Worm (Caenorhabditis elegans) whole organism, late embryonic: ENCODE results near the gene Y45F10B.12.
"Not testable (repeated sequence)": the region's sequence is repeated elsewhere in the genome, so short reads cannot be mapped to it uniquely, and the experiment has no call there.

ENCODE experiments used
- C08G9.2 ChIP-seq: sonication (generic microtip); optimal IDR thresholded peaks from 2 replicates; lab custom pipeline; 2016; ENCODE audit warnings: mild to moderate bottlenecking, missing genetic modification characterization, moderate library complexity, missing compliant biosample characterization
- F13H6.1 ChIP-seq: sonication (generic microtip); optimal IDR thresholded peaks from 2 replicates; lab custom pipeline; 2016; ENCODE audit warnings: missing genetic modification characterization, missing compliant biosample characterization
- K02D7.2 ChIP-seq: sonication (generic microtip); optimal IDR thresholded peaks from 2 replicates; lab custom pipeline; 2017; ENCODE audit warnings: mild to moderate bottlenecking, missing genetic modification characterization, missing compliant biosample characterization
- K09A11.1 ChIP-seq: sonication (generic microtip); optimal IDR thresholded peaks from 2 replicates; lab custom pipeline; 2017; ENCODE audit warnings: antibody characterized with exemption, mild to moderate bottlenecking, missing genetic modification characterization, missing compliant biosample characterization; ENCODE audit not compliant: insufficient read depth
- T23F11.4 ChIP-seq: fragments of 200-800 bp; sonication (Bioruptor generic); optimal IDR thresholded peaks from 2 replicates; lab custom pipeline; 2018; ENCODE audit warnings: mild to moderate bottlenecking, missing genetic modification characterization, missing compliant biosample characterization
- ahr-1 ChIP-seq: sonication (generic microtip); optimal IDR thresholded peaks from 2 replicates; lab custom pipeline; 2016; ENCODE audit warnings: missing genetic modification characterization, missing compliant biosample characterization
- ama-1 ChIP-seq: fragments of 150-350 bp; optimal IDR thresholded peaks from 2 replicates; lab custom pipeline; 2014
- ceh-14 ChIP-seq: sonication (generic microtip); optimal IDR thresholded peaks from 2 replicates; lab custom pipeline; 2016; ENCODE audit warnings: missing genotype, missing genetic modification characterization, missing compliant biosample characterization
- ceh-18 ChIP-seq: sonication (generic microtip); optimal IDR thresholded peaks from 2 replicates; lab custom pipeline; 2016; ENCODE audit warnings: missing genetic modification characterization, missing compliant biosample characterization
- ceh-30 ChIP-seq: fragments of 150-350 bp; optimal IDR thresholded peaks from 2 replicates; lab custom pipeline; 2014; ENCODE audit warnings: missing biosample characterization, missing genetic modification characterization
- ceh-31 ChIP-seq: sonication (generic microtip); optimal IDR thresholded peaks from 2 replicates; lab custom pipeline; 2016; ENCODE audit warnings: missing genetic modification characterization, missing compliant biosample characterization
- ceh-34 ChIP-seq: sonication (generic microtip); optimal IDR thresholded peaks from 2 replicates; lab custom pipeline; 2016; ENCODE audit warnings: mild to moderate bottlenecking, missing genetic modification characterization, missing compliant biosample characterization
- ceh-48 ChIP-seq: sonication (generic microtip); optimal IDR thresholded peaks from 2 replicates; lab custom pipeline; 2016; ENCODE audit warnings: missing genetic modification characterization, inconsistent platforms, missing compliant biosample characterization
- ceh-9 ChIP-seq: sonication (generic microtip); optimal IDR thresholded peaks from 2 replicates; lab custom pipeline; 2016; ENCODE audit warnings: mild to moderate bottlenecking, missing genetic modification characterization, inconsistent platforms, missing compliant biosample characterization
- dve-1 ChIP-seq: sonication (generic microtip); optimal IDR thresholded peaks from 2 replicates; lab custom pipeline; 2017; ENCODE audit warnings: antibody characterized with exemption, mild to moderate bottlenecking, missing genetic modification characterization, missing compliant biosample characterization
- elt-4 ChIP-seq: sonication (generic microtip); optimal IDR thresholded peaks from 2 replicates; lab custom pipeline; 2016; ENCODE audit warnings: missing genetic modification characterization, missing compliant biosample characterization
- ets-4 ChIP-seq: sonication (generic microtip); optimal IDR thresholded peaks from 2 replicates; lab custom pipeline; 2016; ENCODE audit warnings: missing genetic modification characterization, missing compliant biosample characterization
- fkh-10 ChIP-seq: fragments of 150-350 bp; optimal IDR thresholded peaks from 2 replicates; lab custom pipeline; 2014; ENCODE audit warnings: missing biosample characterization, missing genetic modification reagents, missing genetic modification characterization
- fkh-6 ChIP-seq: sonication (generic microtip); optimal IDR thresholded peaks from 2 replicates; lab custom pipeline; 2016; ENCODE audit warnings: missing genetic modification characterization, missing compliant biosample characterization
- hlh-13 ChIP-seq: fragments of 200-800 bp; sonication (Bioruptor generic); optimal IDR thresholded peaks from 2 replicates; lab custom pipeline; 2018; ENCODE audit warnings: mild to moderate bottlenecking, missing genetic modification characterization, missing compliant biosample characterization
- hlh-15 ChIP-seq: sonication (generic microtip); optimal IDR thresholded peaks from 2 replicates; lab custom pipeline; 2016; ENCODE audit warnings: missing genetic modification characterization, missing compliant biosample characterization
- hlh-30 ChIP-seq: sonication (generic microtip); optimal IDR thresholded peaks from 2 replicates; lab custom pipeline; 2017; ENCODE audit warnings: antibody characterized with exemption, missing genetic modification characterization, missing compliant biosample characterization; ENCODE audit not compliant: insufficient read depth
- hlh-8 ChIP-seq: sonication (generic microtip); optimal IDR thresholded peaks from 2 replicates; lab custom pipeline; 2016; ENCODE audit warnings: missing genotype, missing genetic modification characterization, missing compliant biosample characterization
- lim-6 ChIP-seq: sonication (generic microtip); optimal IDR thresholded peaks from 2 replicates; lab custom pipeline; 2016; ENCODE audit warnings: missing genetic modification characterization, missing compliant biosample characterization
- lin-11 ChIP-seq: fragments of 200-800 bp; sonication (Bioruptor generic); optimal IDR thresholded peaks from 2 replicates; lab custom pipeline; 2018; ENCODE audit warnings: mild to moderate bottlenecking, missing genetic modification characterization, missing compliant biosample characterization
- mec-3 ChIP-seq: sonication (generic microtip); optimal IDR thresholded peaks from 2 replicates; lab custom pipeline; 2016; ENCODE audit warnings: borderline replicate concordance, missing genetic modification characterization, missing compliant biosample characterization
- nfya-1 ChIP-seq: sonication (generic microtip); optimal IDR thresholded peaks from 2 replicates; lab custom pipeline; 2017; ENCODE audit warnings: missing genetic modification characterization, mild to moderate bottlenecking, missing compliant biosample characterization, antibody characterized with exemption, moderate library complexity
- nhr-11 ChIP-seq: fragments of 150-350 bp; optimal IDR thresholded peaks from 2 replicates; lab custom pipeline; 2014; ENCODE audit warnings: missing biosample characterization, missing genetic modification characterization
- nhr-232 ChIP-seq: sonication (generic microtip); optimal IDR thresholded peaks from 2 replicates; lab custom pipeline; 2016; ENCODE audit warnings: missing genetic modification characterization, missing compliant biosample characterization
- npax-4 ChIP-seq: sonication (generic microtip); optimal IDR thresholded peaks from 2 replicates; lab custom pipeline; 2016; ENCODE audit warnings: missing genetic modification characterization, missing compliant biosample characterization
- pag-3 ChIP-seq: sonication (generic microtip); optimal IDR thresholded peaks from 2 replicates; lab custom pipeline; 2016; ENCODE audit warnings: missing compliant biosample characterization, missing genetic modification characterization, borderline replicate concordance
- pax-1 ChIP-seq: fragments of 150-350 bp; optimal IDR thresholded peaks from 2 replicates; lab custom pipeline; 2014; ENCODE audit warnings: missing biosample characterization, missing genetic modification characterization
- pha-2 ChIP-seq: sonication (generic microtip); optimal IDR thresholded peaks from 2 replicates; lab custom pipeline; 2017; ENCODE audit warnings: mild to moderate bottlenecking, missing genetic modification characterization, missing compliant biosample characterization
- pha-4 ChIP-seq: fragments of 150-350 bp; optimal IDR thresholded peaks from 2 replicates; lab custom pipeline; 2018; ENCODE audit warnings: missing biosample characterization, missing genetic modification reagents, missing genetic modification characterization
- pros-1 ChIP-seq: fragments of 150-350 bp; optimal IDR thresholded peaks from 2 replicates; lab custom pipeline; 2014; ENCODE audit warnings: missing biosample characterization, missing genetic modification reagents, missing genetic modification characterization
- ref-2 ChIP-seq: sonication (generic microtip); optimal IDR thresholded peaks from 2 replicates; lab custom pipeline; 2016; ENCODE audit warnings: missing genetic modification characterization, missing compliant biosample characterization
- sdc-2 ChIP-seq: sonication (generic microtip); optimal IDR thresholded peaks from 2 replicates; lab custom pipeline; 2016; ENCODE audit warnings: missing genotype, missing genetic modification characterization, missing compliant biosample characterization
- sox-2 ChIP-seq: fragments of 200-800 bp; sonication (Bioruptor generic); IDR thresholded peaks from 2 replicates; pipeline ENCODE4 v1.3.6; 2022; ENCODE audit warnings: missing genetic modification reagents, missing genetic modification characterization, missing compliant biosample characterization
- syd-9 ChIP-seq: sonication (generic microtip); optimal IDR thresholded peaks from 2 replicates; lab custom pipeline; 2016; ENCODE audit warnings: mild to moderate bottlenecking, missing genetic modification characterization, moderate library complexity, missing compliant biosample characterization
- tbx-2 ChIP-seq: sonication (generic microtip); optimal IDR thresholded peaks from 2 replicates; lab custom pipeline; 2016; ENCODE audit warnings: missing genetic modification characterization, missing compliant biosample characterization
- ttx-3 ChIP-seq: sonication (generic microtip); optimal IDR thresholded peaks from 2 replicates; lab custom pipeline; 2016; ENCODE audit warnings: missing genetic modification reagents, missing genetic modification characterization, missing compliant biosample characterization
- unc-3 ChIP-seq, 2 experiments: fragments of 200-800 bp in 1 of 2; sonication (Bioruptor generic) in 1 of 2; sonication (generic microtip) in 1 of 2; conservative IDR thresholded peaks in 1 of 2; optimal IDR thresholded peaks in 1 of 2; 2 replicates each; pipeline versions ENCODE4 v1.3.6 to Lab custom; 2016 to 2022; ENCODE audit warnings: missing compliant biosample characterization in 2 of 2, missing genetic modification characterization in 2 of 2, missing genetic modification reagents in 1 of 2
- unc-42 ChIP-seq: sonication (generic microtip); optimal IDR thresholded peaks from 2 replicates; lab custom pipeline; 2016; ENCODE audit warnings: missing genotype, missing genetic modification characterization, missing compliant biosample characterization
- unc-86 ChIP-seq: sonication (generic microtip); optimal IDR thresholded peaks from 2 replicates; lab custom pipeline; 2016; ENCODE audit warnings: missing genetic modification characterization, missing compliant biosample characterization
- zip-5 ChIP-seq: sonication (generic microtip); optimal IDR thresholded peaks from 2 replicates; lab custom pipeline; 2016; ENCODE audit warnings: missing genetic modification characterization, missing compliant biosample characterization

Gene Y45F10B.12

ce11 chrIV:13588544-13589043 is 1.3 kb downstream of the Y45F10B.12 start, which contains the start of gene sru-9:
sru-9 (plus strand) TSS chrIV:13588993.
- not testable (repeated sequence) for TF ChIP-seq T23F11.4 (GFP tag; lab: Kevin White, UChicago); ttx-3; ets-4

DNA sequence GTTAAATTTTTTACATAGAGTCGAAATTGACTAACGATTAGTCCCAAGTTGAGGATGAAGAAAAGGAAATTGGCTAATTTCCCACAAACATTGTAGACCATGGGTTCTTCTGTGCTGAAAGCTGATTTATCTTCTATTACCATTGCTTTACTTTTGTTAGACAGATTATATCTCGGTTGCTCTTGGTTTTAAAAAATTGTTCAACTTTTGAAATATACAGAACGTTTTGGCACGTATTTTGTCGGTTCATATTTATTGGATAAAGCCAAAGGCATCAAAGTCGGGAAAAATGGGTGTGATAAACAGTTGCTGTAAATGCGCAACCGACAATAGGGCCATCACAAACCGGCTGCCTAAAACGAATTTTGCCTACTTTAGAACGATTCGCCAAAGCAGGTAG is 4.4 kb downstream of the Y45F10B.12 start, which contains the start of gene tsp-5:
TSS of gene tsp-5 (minus strand) at position 101 of the 400 bp plus-strand sequence.
- TF ChIP-seq mec-3 (tag; lab: Kevin White, UChicago) (no peak), pha-2 (no peak), ceh-31 (tag; lab: Kevin White, UChicago) (no peak), lim-6 (tag; lab: Kevin White, UChicago) (no peak), C08G9.2 (no peak), ahr-1 (tag; lab: Kevin White, UChicago) (no peak), ceh-34 (tag; lab: Kevin White, UChicago) (no peak), tbx-2 (tag; lab: Kevin White, UChicago) (no peak), ref-2 (tag; lab: Kevin White, UChicago) (no peak), nhr-232 (tag; lab: Kevin White, UChicago) (no peak), ceh-14 (tag; lab: Kevin White, UChicago) (no peak), pag-3 (tag; lab: Kevin White, UChicago) (no peak), K02D7.2 (tag; lab: Kevin White, UChicago) (no peak)

ce11 chrIV:13593351-13593750 is 6.1 kb downstream of the Y45F10B.12 start, which contains the start of gene Y45F10B.3:
Y45F10B.3 (plus strand) TSS chrIV:13593651.
- TF ChIP-seq pha-2: no peak
- no peak for TF ChIP-seq nhr-11 (tag; lab: Kevin White, UChicago)
- no peak for TF ChIP-seq hlh-13 (GFP tag; lab: Kevin White, UChicago)
- no peak for TF ChIP-seq fkh-6 (tag; lab: Kevin White, UChicago)
- TF ChIP-seq zip-5 (tag; lab: Kevin White, UChicago): no peak
- TF ChIP-seq hlh-30 (tag; lab: Kevin White, UChicago): no peak
- TF ChIP-seq ceh-48 (tag; lab: Kevin White, UChicago): no peak
- no peak for TF ChIP-seq pros-1
- no peak for TF ChIP-seq nfya-1 (tag; lab: Kevin White, UChicago)
- TF ChIP-seq fkh-10 (GFP tag; lab: Kevin White, UChicago): no peak
- TF ChIP-seq tbx-2 (tag; lab: Kevin White, UChicago): no peak
- TF ChIP-seq hlh-15 (tag; lab: Kevin White, UChicago): no peak
- TF ChIP-seq ceh-34 (tag; lab: Kevin White, UChicago): no peak
- no peak for TF ChIP-seq ceh-18 (tag; lab: Kevin White, UChicago)
- TF ChIP-seq T23F11.4 (GFP tag; lab: Kevin White, UChicago): no peak
- TF ChIP-seq sox-2 (GFP tag; lab: Robert Waterston, UW): no peak
- no peak for TF ChIP-seq pha-4 (tag; lab: Kevin White, UChicago)

DNA sequence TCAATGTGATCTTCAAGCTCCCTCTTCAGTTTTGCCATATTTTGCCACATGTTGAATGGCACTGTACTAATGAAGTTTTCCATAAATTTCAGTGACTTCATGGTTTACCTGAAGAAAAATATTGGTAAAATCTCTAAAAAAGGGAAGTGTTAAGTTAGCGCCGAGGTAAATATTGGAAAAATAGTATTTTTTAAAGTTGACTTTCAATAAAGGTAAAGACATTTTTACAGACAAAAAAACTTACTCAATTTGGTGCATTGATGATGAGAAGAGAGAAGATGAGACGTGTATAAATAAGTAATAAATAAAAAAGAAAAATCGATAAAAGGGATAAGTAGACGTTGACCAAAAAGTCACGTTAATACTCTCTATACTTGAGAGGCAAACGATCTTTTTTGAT is 10.5 kb downstream of the Y45F10B.12 start, which contains the start of gene Y45F10B.9:
TSS of gene Y45F10B.9 (minus strand) at position 101 of the 400 bp plus-strand sequence.
- TF ChIP-seq elt-4 (tag; lab: Kevin White, UChicago); lin-11; ets-4: not testable (repeated sequence)

- no peak for TF ChIP-seq dve-1 (tag; lab: Kevin White, UChicago)
- no peak for TF ChIP-seq K02D7.2 (tag; lab: Kevin White, UChicago)
- TF ChIP-seq lin-11: no peak
- TF ChIP-seq unc-86: no peak
- TF ChIP-seq hlh-8 (tag; lab: Kevin White, UChicago): no peak
- TF ChIP-seq sdc-2 (tag; lab: Kevin White, UChicago): no peak
- TF ChIP-seq pax-1 (tag; lab: Kevin White, UChicago): no peak
- no peak for TF ChIP-seq unc-3 (GFP tag; conservative IDR thresholded peaks at IDR 0.05; lab: Robert Waterston, UW)
- no peak for TF ChIP-seq unc-3 (tag; optimal IDR thresholded peaks at IDR 0.05; lab: Kevin White, UChicago)
- no peak for TF ChIP-seq syd-9 (tag; lab: Kevin White, UChicago)
- no peak for TF ChIP-seq lim-6 (tag; lab: Kevin White, UChicago)
- no peak for TF ChIP-seq ama-1
- no peak for TF ChIP-seq ceh-9
- no peak for TF ChIP-seq ceh-30 (tag; lab: Kevin White, UChicago)
- TF ChIP-seq K09A11.1 (tag; lab: Kevin White, UChicago): no peak
- no peak for TF ChIP-seq unc-42
- no peak for TF ChIP-seq npax-4 (tag; lab: Kevin White, UChicago)
- no peak for TF ChIP-seq F13H6.1 (tag; lab: Kevin White, UChicago)
Measured at ce11 chrIV:13600643-13601042, 13.4 kb downstream of the Y45F10B.12 start.
